Worm (Caenorhabditis elegans) whole organism, L2 larva: ENCODE data around the gene arcp-1.

Experiments used
- ceh-82 ChIP-seq: fragments of 150-350 bp; optimal IDR thresholded peaks from 2 replicates; lab custom pipeline; 2014; ENCODE audit warnings: missing biosample characterization, missing genetic modification characterization
- nhr-11 ChIP-seq: fragments of 150-350 bp; optimal IDR thresholded peaks from 2 replicates; lab custom pipeline; 2014; ENCODE audit warnings: missing biosample characterization, missing genetic modification characterization
- nhr-21 ChIP-seq: fragments of 150-350 bp; optimal IDR thresholded peaks from 2 replicates; lab custom pipeline; 2014; ENCODE audit warnings: missing biosample characterization, missing genetic modification characterization
- skn-1 ChIP-seq: sonication (generic microtip); optimal IDR thresholded peaks from 2 replicates; lab custom pipeline; 2017; ENCODE audit warnings: missing biosample characterization, missing genetic modification characterization
- snpc-4 ChIP-seq: fragments of 150-350 bp; optimal IDR thresholded peaks from 2 replicates; lab custom pipeline; 2014; ENCODE audit warnings: missing biosample characterization, missing genetic modification characterization
- unc-55 ChIP-seq: fragments of 150-350 bp; sonication (generic microtip); optimal IDR thresholded peaks from 3 replicates; lab custom pipeline; 2014; ENCODE audit warnings: missing biosample characterization, missing genetic modification reagents, missing genetic modification characterization
- unc-62 ChIP-seq: fragments of 150-350 bp; optimal IDR thresholded peaks from 2 replicates; lab custom pipeline; 2014; ENCODE audit warnings: missing biosample characterization, missing genetic modification reagents, missing genetic modification characterization

- TF ChIP-seq ceh-82 (tag; lab: Kevin White, UChicago) (no peak), snpc-4 (tag; lab: Kevin White, UChicago) (no peak), skn-1 (tag; lab: Kevin White, UChicago) (no peak), unc-62 (GFP tag; lab: Kevin White, UChicago) (no peak), unc-55 (peak; percentile 61), nhr-21 (tag; lab: Kevin White, UChicago) (no peak), nhr-11 (tag; lab: Kevin White, UChicago) (no peak)
These were observed 14.0 kb upstream of the arcp-1 start, which contains the start of gene lec-4 for ce11 chrIII:3773173-3773572.
